Worm (Caenorhabditis elegans) whole organism, L4 larva: ENCODE results near the gene Y5F2A.4.

ENCODE experiments used
- R02D3.7 ChIP-seq: fragments of 150-350 bp; sonication (generic microtip); optimal IDR thresholded peaks from 3 replicates; lab custom pipeline; 2014; ENCODE audit warnings: missing biosample characterization, missing genetic modification characterization
- aha-1 ChIP-seq: fragments of 150-350 bp; peaks from one replicate; lab custom pipeline; 2014; ENCODE audit warnings: missing biosample characterization, missing genetic modification characterization
- ceh-44 ChIP-seq: fragments of 200-800 bp; sonication (Bioruptor generic); IDR thresholded peaks from 2 replicates; pipeline ENCODE4 v1.3.6; 2022; ENCODE audit warnings: missing genetic modification reagents, missing genetic modification characterization, missing compliant biosample characterization
- ces-1 ChIP-seq: fragments of 150-350 bp; sonication (generic microtip); optimal IDR thresholded peaks from 4 replicates; lab custom pipeline; 2014; ENCODE audit warnings: missing biosample characterization, missing genetic modification reagents, missing genetic modification characterization
- cey-2 ChIP-seq: sonication (generic microtip); optimal IDR thresholded peaks from 3 replicates; lab custom pipeline; 2017; ENCODE audit warnings: missing genetic modification characterization, mild to moderate bottlenecking, missing compliant biosample characterization, antibody characterized with exemption, borderline replicate concordance; ENCODE audit not compliant: insufficient read depth
- daf-12 ChIP-seq: fragments of 150-350 bp; optimal IDR thresholded peaks from 2 replicates; lab custom pipeline; 2014; ENCODE audit warnings: missing biosample characterization, missing genetic modification reagents, missing genetic modification characterization
- daf-16 ChIP-seq, 3 experiments: sonication (generic microtip); optimal IDR thresholded peaks; 2 replicates each; lab custom pipeline; 2016 to 2017; ENCODE audit warnings: missing genetic modification characterization in 3 of 3, missing genetic modification reagents in 3 of 3, mild to moderate bottlenecking in 2 of 3, missing compliant biosample characterization in 2 of 3, missing biosample characterization in 1 of 3, moderate library complexity in 1 of 3
- daf-8 ChIP-seq: fragments of 200-800 bp; sonication (Bioruptor generic); IDR thresholded peaks from 2 replicates; pipeline ENCODE4 v1.3.6; 2022; ENCODE audit warnings: missing genetic modification characterization, missing compliant biosample characterization
- dmd-6 ChIP-seq: fragments of 200-800 bp; sonication (Bioruptor generic); IDR thresholded peaks from 2 replicates; pipeline ENCODE4 v1.3.6; 2022; ENCODE audit warnings: missing genetic modification reagents, missing genetic modification characterization, missing compliant biosample characterization
- dve-1 ChIP-seq: sonication (generic microtip); optimal IDR thresholded peaks from 2 replicates; lab custom pipeline; 2017; ENCODE audit warnings: antibody characterized with exemption, mild to moderate bottlenecking, missing genetic modification characterization, missing compliant biosample characterization; ENCODE audit not compliant: insufficient read depth
- hlh-11 ChIP-seq: fragments of 200-800 bp; sonication (Bioruptor generic); optimal IDR thresholded peaks from 2 replicates; lab custom pipeline; 2018; ENCODE audit warnings: mild to moderate bottlenecking, missing genetic modification characterization, missing compliant biosample characterization
- hlh-30 ChIP-seq: sonication (generic microtip); optimal IDR thresholded peaks from 2 replicates; lab custom pipeline; 2017; ENCODE audit warnings: antibody characterized with exemption, mild to moderate bottlenecking, missing genetic modification characterization, missing compliant biosample characterization; ENCODE audit not compliant: insufficient read depth
- lin-1 ChIP-seq: fragments of 200-800 bp; sonication (Bioruptor generic); IDR thresholded peaks from 2 replicates; pipeline ENCODE4 v1.3.6; 2022; ENCODE audit warnings: missing genetic modification reagents, missing genetic modification characterization, missing compliant biosample characterization
- lsy-2 ChIP-seq, 2 experiments: fragments of 150-350 bp in 1 of 2; sonication (generic microtip) in 1 of 2; optimal IDR thresholded peaks; 2 replicates each; lab custom pipeline; 2014 to 2017; ENCODE audit warnings: missing biosample characterization in 2 of 2, missing genetic modification characterization in 2 of 2
- mdl-1 ChIP-seq, 2 experiments: fragments of 150-350 bp in 1 of 2; sonication (generic microtip) in 1 of 2; optimal IDR thresholded peaks; 2 replicates each; lab custom pipeline; 2014 to 2017; ENCODE audit warnings: missing biosample characterization in 2 of 2, missing genetic modification characterization in 2 of 2
- mep-1 ChIP-seq: fragments of 150-350 bp; sonication (generic microtip); optimal IDR thresholded peaks from 3 replicates; lab custom pipeline; 2014; ENCODE audit warnings: missing biosample characterization, missing genetic modification characterization
- mes-2 ChIP-seq: sonication (generic microtip); optimal IDR thresholded peaks from 2 replicates; lab custom pipeline; 2016; ENCODE audit warnings: missing genotype, mild to moderate bottlenecking, missing genetic modification characterization, missing compliant biosample characterization; ENCODE audit not compliant: poor library complexity, severe bottlenecking
- nhr-102 ChIP-seq: sonication (generic microtip); optimal IDR thresholded peaks from 2 replicates; lab custom pipeline; 2016; ENCODE audit warnings: mild to moderate bottlenecking, missing genetic modification characterization, moderate library complexity, missing compliant biosample characterization
- nhr-28 ChIP-seq: fragments of 150-350 bp; optimal IDR thresholded peaks from 2 replicates; lab custom pipeline; 2014; ENCODE audit warnings: missing biosample characterization, missing genetic modification characterization
- nhr-42 ChIP-seq: fragments of 200-800 bp; sonication (Bioruptor generic); IDR thresholded peaks from 2 replicates; pipeline ENCODE4 v1.3.6; 2022; ENCODE audit warnings: missing genetic modification characterization, missing compliant biosample characterization
- nhr-48 ChIP-seq: sonication (generic microtip); optimal IDR thresholded peaks from 2 replicates; lab custom pipeline; 2016; ENCODE audit warnings: mild to moderate bottlenecking, missing genetic modification characterization, missing compliant biosample characterization
- nhr-6 ChIP-seq: fragments of 150-350 bp; optimal IDR thresholded peaks from 2 replicates; lab custom pipeline; 2014; ENCODE audit warnings: missing biosample characterization, missing genetic modification characterization
- nhr-76 ChIP-seq: fragments of 150-350 bp; optimal IDR thresholded peaks from 2 replicates; lab custom pipeline; 2014; ENCODE audit warnings: missing biosample characterization, missing genetic modification characterization
- php-3 ChIP-seq: fragments of 200-800 bp; sonication (Bioruptor generic); IDR thresholded peaks from 2 replicates; pipeline ENCODE4 v1.3.6; 2022; ENCODE audit warnings: missing genetic modification reagents, missing genetic modification characterization, missing compliant biosample characterization
- pqm-1 ChIP-seq: sonication (generic microtip); optimal IDR thresholded peaks from 2 replicates; lab custom pipeline; 2017; ENCODE audit warnings: missing biosample characterization, missing genetic modification characterization
- spr-1 ChIP-seq: sonication (generic microtip); optimal IDR thresholded peaks from 2 replicates; lab custom pipeline; 2016; ENCODE audit warnings: mild to moderate bottlenecking, missing genetic modification characterization, missing compliant biosample characterization
- tag-97 ChIP-seq: fragments of 200-800 bp; sonication (Bioruptor generic); IDR thresholded peaks from 2 replicates; pipeline ENCODE4 v1.3.6; 2022; ENCODE audit warnings: missing genetic modification characterization, missing compliant biosample characterization
- unc-130 ChIP-seq: sonication (generic microtip); optimal IDR thresholded peaks from 2 replicates; lab custom pipeline; 2016; ENCODE audit warnings: missing genetic modification reagents, missing genetic modification characterization, missing compliant biosample characterization
- unc-62 ChIP-seq, 3 experiments: fragments of 150-350 bp in 1 of 3; sonication (generic microtip); optimal IDR thresholded peaks in 2 of 3; peaks in 1 of 3; 1 replicate in 1 of 3; 2 replicates in 2 of 3; lab custom pipeline; 2014 to 2017; ENCODE audit warnings: missing biosample characterization in 3 of 3, missing genetic modification characterization in 3 of 3, missing genetic modification reagents in 3 of 3, missing genotype in 1 of 3
- zag-1 ChIP-seq: fragments of 150-350 bp; optimal IDR thresholded peaks from 2 replicates; lab custom pipeline; 2014; ENCODE audit warnings: missing biosample characterization, missing genetic modification characterization
- zfp-3 ChIP-seq: fragments of 200-800 bp; sonication (Bioruptor generic); conservative IDR thresholded peaks from 2 replicates; pipeline ENCODE4 v1.3.6; 2022; ENCODE audit warnings: missing genetic modification reagents, missing genetic modification characterization, missing compliant biosample characterization
- ztf-7 ChIP-seq: fragments of 150-350 bp; optimal IDR thresholded peaks from 2 replicates; lab custom pipeline; 2014; ENCODE audit warnings: missing biosample characterization, missing genetic modification characterization

Gene Y5F2A.4

DNA sequence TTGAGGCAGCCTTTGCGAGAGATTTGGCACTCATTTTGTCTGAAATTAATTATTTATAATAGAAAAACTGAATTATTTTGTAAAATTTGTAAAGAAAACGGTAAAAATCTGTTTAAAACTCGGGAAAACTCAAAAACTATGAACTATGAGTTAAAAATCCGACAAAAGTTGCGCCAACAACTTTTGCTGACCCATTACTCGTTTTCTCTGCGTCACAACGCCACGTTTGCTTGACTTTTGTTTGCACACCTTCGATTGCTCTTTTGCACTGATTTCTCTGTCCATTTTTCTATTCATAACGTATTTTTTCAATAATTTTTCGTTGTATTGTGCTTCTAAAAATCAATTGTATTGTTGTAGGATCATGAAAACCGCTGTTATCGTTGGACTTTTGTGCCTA lies 42.2 kb downstream of the Y5F2A.4 start, which contains the start of gene fkb-1 (continued):
- TF ChIP-seq nhr-102 (tag; lab: Kevin White, UChicago), result peak; percentile 6
- TF ChIP-seq php-3 (GFP tag; lab: Robert Waterston, UW), result no peak
- TF ChIP-seq nhr-6, result peak; percentile 38
- TF ChIP-seq pqm-1 (tag; lab: Kevin White, UChicago), result peak; percentile 20
- TF ChIP-seq zag-1 (tag; lab: Kevin White, UChicago), result no peak
- TF ChIP-seq mes-2 (tag; lab: Kevin White, UChicago), result peak; percentile 58
- peak; percentile 71 for TF ChIP-seq nhr-28 (tag; lab: Kevin White, UChicago)
- TF ChIP-seq tag-97 (GFP tag; lab: Robert Waterston, UW), result no peak
- TF ChIP-seq spr-1 (tag; lab: Kevin White, UChicago), result peak; percentile 20
- peak; percentile 38 for TF ChIP-seq hlh-30 (tag; lab: Kevin White, UChicago)
- TF ChIP-seq mep-1 (tag; lab: Kevin White, UChicago), result peak; percentile 75
- no peak for TF ChIP-seq R02D3.7
- TF ChIP-seq mdl-1 (tag; optimal IDR thresholded peaks at IDR 0.05; lab: Kevin White, UChicago), result peak in 1 of 2 experiments; percentile 46

DNA sequence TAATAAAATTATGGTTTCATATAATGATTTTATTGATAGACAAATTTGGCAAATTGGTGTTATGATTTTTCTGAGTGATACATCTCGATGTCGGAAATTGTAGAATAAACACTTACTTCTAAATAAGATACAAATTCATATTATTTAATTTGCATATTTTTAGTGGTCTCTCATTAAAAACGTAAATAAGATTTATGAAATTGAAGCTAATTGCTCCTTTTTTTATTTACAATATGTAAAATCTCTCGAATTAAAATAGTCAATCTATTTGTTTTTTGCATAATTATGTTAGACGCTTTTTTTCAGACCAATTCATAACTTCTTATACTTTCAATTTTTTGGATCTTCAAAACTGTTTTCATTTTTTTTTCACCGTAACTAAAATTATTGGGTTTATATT lies 46.1 kb downstream of the Y5F2A.4 start, which contains the start of gene hrg-6:
TSS of gene hrg-6 (plus strand) at position 301 of the 400 bp plus-strand sequence.
- no peak for TF ChIP-seq ces-1 (GFP tag; lab: Kevin White, UChicago)
- TF ChIP-seq nhr-76 (tag; lab: Kevin White, UChicago), result no peak
- no peak for TF ChIP-seq zfp-3 (GFP tag; lab: Robert Waterston, UW)
- TF ChIP-seq unc-130 (GFP tag; lab: Kevin White, UChicago), result no peak
- TF ChIP-seq unc-62 (GFP tag; optimal IDR thresholded peaks at IDR 0.05 in 1 of 2; lab: Kevin White, UChicago), result peak in 1 of 2 experiments; percentile 26
- TF ChIP-seq unc-62 (tag; optimal IDR thresholded peaks at IDR 0.05; lab: Kevin White, UChicago), result no peak
- no peak for TF ChIP-seq nhr-42 (GFP tag; lab: Robert Waterston, UW)

DNA sequence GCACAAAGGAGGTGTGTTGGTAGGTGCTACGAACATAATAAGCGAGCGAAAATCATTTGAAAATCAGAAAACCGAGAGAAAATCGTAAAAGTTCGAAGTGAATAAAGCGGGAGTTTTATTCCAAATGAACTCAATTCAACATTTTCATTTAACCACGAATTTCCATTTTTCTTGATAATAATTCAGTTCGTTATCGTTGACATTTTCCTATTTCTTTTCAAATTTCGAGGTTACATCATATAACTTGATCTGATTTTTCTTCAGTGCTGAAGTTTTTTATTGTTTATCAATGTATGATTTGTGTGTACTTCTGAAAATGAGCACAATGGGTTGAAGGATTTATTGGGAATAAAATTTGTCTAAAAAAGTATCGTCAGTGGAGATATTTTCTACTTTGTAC lies 46.7 kb downstream of the Y5F2A.4 start:
- TF ChIP-seq cey-2 (tag; lab: Kevin White, UChicago) (no peak), nhr-28 (tag; lab: Kevin White, UChicago) (peak; percentile 46), daf-12 (no peak), daf-8 (GFP tag; lab: Robert Waterston, UW) (no peak), lin-1 (GFP tag; lab: Robert Waterston, UW) (no peak), pqm-1 (tag; lab: Kevin White, UChicago) (peak; percentile 57), nhr-48 (tag; lab: Kevin White, UChicago) (peak; percentile 3), lsy-2 (tag; optimal IDR thresholded peaks at IDR 0.05; lab: Kevin White, UChicago) (no peak), ztf-7 (peak; percentile 94), daf-16 (GFP tag; optimal IDR thresholded peaks at IDR 0.05; lab: Kevin White, UChicago) (no peak), daf-16 (tag; optimal IDR thresholded peaks at IDR 0.05; lab: Kevin White, UChicago) (peak; percentile 71), mep-1 (tag; lab: Kevin White, UChicago) (peak; percentile 50), aha-1 (tag; lab: Kevin White, UChicago) (peak; percentile 66), dmd-6 (peak; percentile 68), hlh-11 (tag; lab: Kevin White, UChicago) (peak; percentile 24), dve-1 (tag; lab: Kevin White, UChicago) (peak; percentile 42)

DNA sequence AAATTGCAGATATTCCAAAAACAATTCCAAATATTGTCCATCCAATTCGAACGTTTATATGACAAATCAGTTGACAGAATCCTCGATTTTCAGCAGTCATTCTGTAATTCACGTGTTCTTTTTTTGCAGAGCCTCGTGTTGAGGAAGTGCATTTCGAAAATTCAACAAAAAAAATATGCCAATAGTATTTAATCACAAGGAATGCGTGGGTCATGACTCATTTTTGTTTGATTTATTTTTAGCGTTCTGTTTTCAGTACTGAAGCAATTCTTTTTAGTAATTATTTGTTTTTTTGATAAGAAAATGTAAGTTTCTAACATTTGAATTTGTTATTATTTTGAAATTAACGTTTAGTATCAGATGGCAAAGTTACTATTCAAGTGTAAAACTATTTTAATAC lies 47.5 kb downstream of the Y5F2A.4 start, which contains the start of gene hrg-4:
TSS of gene hrg-4 (minus strand) at position 101 of the 400 bp plus-strand sequence.
- TF ChIP-seq ceh-44 (no peak), unc-62 (GFP tag; optimal IDR thresholded peaks at IDR 0.05 in 1 of 2; lab: Kevin White, UChicago) (peak in 1 of 2 experiments; percentile 75), unc-62 (tag; optimal IDR thresholded peaks at IDR 0.05; lab: Kevin White, UChicago) (no peak), hlh-30 (tag; lab: Kevin White, UChicago) (peak; percentile 26)
